Fruit fly (Drosophila melanogaster) whole organism: ENCODE data around the gene CG9175.

Experiments
- CG8478 ChIP-seq: fragments of >200 bp; optimal IDR thresholded peaks from 2 replicates; lab custom pipeline; 2018; ENCODE audit warnings: inconsistent platforms
- Dll ChIP-seq: fragments of >200 bp; optimal IDR thresholded peaks from 2 replicates; lab custom pipeline; 2017
- EcR ChIP-seq, 2 experiments: fragments of >200 bp; optimal IDR thresholded peaks; 2 replicates each; lab custom pipeline; 2017; ENCODE audit warnings: missing biosample characterization in 2 of 2, missing genetic modification characterization in 2 of 2, missing genetic modification reagents in 2 of 2
- pan ChIP-seq: fragments of >200 bp; optimal IDR thresholded peaks from 2 replicates; lab custom pipeline; 2017
- psq ChIP-seq: fragments of >200 bp; optimal IDR thresholded peaks from 2 replicates; lab custom pipeline; 2017
- usp ChIP-seq: fragments of >200 bp; optimal IDR thresholded peaks from 2 replicates; lab custom pipeline; 2017; ENCODE audit warnings: missing biosample characterization, missing genetic modification characterization, mixed read lengths

CG9175 gene

DNA sequence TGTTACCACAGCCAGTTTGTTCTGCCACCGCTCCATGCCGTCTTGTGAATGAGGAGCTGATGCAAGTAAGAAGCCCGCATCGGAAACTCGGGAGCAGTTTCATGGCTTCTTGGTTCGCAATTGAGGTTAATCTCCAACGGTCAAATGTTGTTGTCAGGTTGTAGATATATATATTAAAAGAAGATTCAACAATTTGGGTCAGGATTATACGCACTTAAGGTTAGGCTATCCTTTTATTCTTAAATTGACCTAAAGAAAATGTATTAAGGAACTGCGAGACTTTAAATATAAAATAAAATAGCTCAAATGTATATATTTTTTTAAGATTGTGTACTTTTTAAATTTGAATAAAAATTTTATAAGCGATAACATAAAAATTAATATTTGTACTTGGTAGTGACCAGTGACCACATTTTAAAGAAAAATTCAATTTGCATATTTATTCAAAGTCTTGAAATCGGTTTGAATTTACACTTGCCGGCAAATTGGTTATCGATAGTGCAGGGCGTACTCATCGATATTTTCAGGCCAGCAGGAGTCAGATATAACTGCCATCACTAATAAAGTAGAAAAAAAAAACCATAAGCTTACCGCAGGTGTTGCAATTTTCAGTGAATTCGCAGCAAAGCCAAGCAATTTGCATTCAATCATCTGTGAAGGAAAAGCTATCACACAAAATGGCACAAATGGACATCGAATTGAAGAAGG, 30.1 kb downstream of the CG9175 start, which contains the start of the genes CG9150 and Pfdn1:
Gene CG9150 (minus strand): TSS at position 51 of the 708 bp plus-strand sequence.
Gene Pfdn1 (plus strand): TSS at position 536 of the 708 bp plus-strand sequence.
- TF ChIP-seq Dll (lab: Kevin White, UChicago): no peak
- TF ChIP-seq usp (GFP tag; lab: Kevin White, UChicago): no peak
- no peak for TF ChIP-seq EcR (GFP tag; optimal IDR thresholded peaks at IDR 0.05; lab: Kevin White, UChicago)
- no peak for TF ChIP-seq pan
- no peak for TF ChIP-seq psq (lab: Kevin White, UChicago)
- TF ChIP-seq CG8478: no peak

DNA sequence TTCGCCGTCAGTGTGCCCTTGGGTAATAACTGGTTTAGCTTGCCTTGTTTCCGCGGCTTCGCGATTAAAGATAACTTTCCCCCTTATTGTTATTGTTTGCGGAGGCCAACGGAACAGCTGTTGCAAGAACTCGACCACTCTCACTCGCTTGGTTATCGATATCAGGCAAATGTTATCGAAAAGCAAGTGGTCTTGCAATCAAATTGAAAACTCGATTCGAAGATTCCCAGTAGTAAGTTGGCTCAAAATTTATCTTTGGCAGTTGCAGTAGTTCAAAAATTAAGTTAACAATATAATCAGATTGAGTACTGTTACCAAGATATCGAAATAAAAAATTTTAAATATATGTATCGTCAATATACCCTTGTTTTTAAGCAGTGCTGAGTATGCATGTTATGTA, 32.9 kb downstream of the CG9175 start, which contains the start of the genes Fbw5 and CG9147:
Gene Fbw5 (minus strand): TSS at position 131 of the 400 bp plus-strand sequence.
Gene CG9147 (plus strand): TSS at position 175 of the 400 bp plus-strand sequence.
- TF ChIP-seq CG8478 (no peak), pan (peak; percentile 97)

DNA sequence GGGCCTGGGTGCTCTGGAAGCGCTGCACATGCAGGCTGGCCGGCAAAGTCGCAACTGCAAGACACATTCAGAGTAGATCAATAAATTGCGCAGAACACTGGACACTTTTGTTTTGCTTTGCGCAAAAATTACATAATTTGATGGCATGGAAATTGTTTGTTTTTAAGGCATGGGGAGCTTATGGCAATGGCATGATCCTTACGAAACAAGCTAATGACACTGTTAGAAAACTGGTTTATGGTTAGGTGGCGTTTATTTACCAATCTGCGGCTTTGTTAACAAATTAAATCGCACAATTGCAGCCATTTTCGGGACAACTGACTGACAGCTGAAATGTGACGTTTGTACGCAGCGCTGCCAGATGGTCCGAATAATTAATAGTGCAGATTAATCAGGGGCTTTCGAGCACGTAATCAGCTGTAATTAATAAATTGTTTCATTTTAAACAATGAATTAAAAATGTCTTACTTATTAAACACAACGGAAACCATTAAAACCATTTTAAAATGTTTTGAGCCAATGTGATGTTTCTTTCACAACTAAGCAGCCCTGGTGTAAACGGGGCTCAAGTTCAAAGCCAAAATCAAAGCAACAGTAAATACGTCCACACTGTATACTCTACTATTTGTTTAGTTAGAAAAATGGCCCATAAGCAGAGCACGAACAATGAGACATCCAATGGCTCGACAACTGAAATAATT, 36.2 kb downstream of the CG9175 start, which contains the start of the genes ND-51 and CG13994:
Gene ND-51 (minus strand): TSS at position 376 of the 701 bp plus-strand sequence.
Gene CG13994 (plus strand): TSS at position 608 of the 701 bp plus-strand sequence.
- TF ChIP-seq psq (lab: Kevin White, UChicago) (no peak), CG8478 (no peak), pan (no peak), Dll (lab: Kevin White, UChicago) (no peak), EcR (GFP tag; optimal IDR thresholded peaks at IDR 0.05; lab: Kevin White, UChicago) (no peak), usp (GFP tag; lab: Kevin White, UChicago) (no peak)

DNA sequence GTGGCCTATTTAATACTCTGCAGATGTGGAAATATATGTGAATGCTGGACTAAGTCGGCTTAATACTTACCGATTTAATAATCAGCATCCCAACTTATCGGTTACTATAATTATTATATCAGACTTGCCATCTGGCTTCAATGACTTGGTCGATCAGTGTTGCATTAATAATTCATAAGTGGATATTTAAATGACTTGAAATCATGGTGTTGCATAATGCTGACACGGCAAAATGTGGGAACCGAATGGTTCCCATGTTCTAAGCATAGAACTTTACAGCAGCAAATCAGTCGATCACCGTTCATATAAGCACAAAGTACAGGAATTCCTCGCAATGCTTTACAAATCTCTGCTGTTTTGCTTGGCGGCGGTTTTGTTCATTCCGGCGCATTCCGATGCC, 38.6 kb downstream of the CG9175 start, which contains the start of gene CG34180:
Gene CG34180 (plus strand): TSS at position 301 of the 400 bp plus-strand sequence.
- no peak for TF ChIP-seq psq (lab: Kevin White, UChicago)
- TF ChIP-seq pan: no peak
- TF ChIP-seq CG8478: no peak
- TF ChIP-seq Dll (lab: Kevin White, UChicago): no peak
- no peak for TF ChIP-seq EcR (GFP tag; optimal IDR thresholded peaks at IDR 0.05; lab: Kevin White, UChicago)
- TF ChIP-seq usp (GFP tag; lab: Kevin White, UChicago): no peak

DNA sequence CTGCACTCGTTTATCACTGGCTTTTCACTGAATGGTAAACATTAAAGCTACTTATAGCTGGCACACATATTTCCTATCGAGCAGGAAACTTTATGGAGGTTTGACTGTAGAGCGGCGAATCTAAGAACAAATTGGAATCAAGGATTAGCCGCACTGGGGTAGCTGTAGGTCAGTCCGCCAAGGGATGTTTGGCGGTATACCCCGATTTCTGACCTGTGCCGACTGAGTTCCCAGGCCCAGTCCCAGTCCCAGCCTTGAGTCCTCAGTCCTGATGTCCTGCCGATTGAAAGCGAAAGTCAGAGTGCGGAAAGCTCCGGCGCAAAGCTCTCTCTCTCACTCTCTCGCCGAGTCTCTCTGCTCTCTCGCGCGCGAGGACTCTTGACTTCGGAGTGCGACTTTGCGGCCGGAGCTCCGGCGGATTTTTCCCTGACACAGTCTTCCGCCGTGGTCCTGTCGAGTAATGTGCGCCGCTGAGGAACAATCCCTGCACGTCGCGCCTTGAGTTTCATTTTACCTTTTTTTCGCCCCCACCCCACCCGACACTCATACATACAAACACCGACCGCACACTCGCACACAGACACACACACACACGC, 44.8 kb downstream of the CG9175 start, which contains the start of gene CG13995:
Gene CG13995 (plus strand): TSS at position 429 of the 596 bp plus-strand sequence.
- TF ChIP-seq EcR (GFP tag; optimal IDR thresholded peaks at IDR 0.05; lab: Kevin White, UChicago) (no peak), psq (lab: Kevin White, UChicago) (no peak), usp (GFP tag; lab: Kevin White, UChicago) (no peak), Dll (lab: Kevin White, UChicago) (no peak), pan (no peak), CG8478 (no peak)

DNA sequence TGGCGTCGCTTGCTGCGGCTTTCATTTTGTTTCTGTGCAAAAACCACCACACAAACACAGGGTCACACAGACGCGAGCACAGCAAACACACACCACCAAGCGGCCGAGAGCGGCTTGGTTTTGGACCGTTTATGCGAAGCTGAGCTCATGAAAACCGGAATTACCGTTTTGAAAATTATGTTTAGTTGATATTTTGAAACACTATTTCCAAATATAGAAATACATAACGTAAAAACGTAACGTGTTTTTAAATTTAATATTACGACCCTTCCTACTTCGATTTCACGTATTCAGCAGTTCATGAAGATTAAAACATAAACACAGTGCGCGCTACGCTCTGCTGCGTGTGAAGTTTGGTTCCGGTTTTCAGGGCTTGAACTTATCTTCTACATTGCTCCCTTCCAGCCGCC, 47.5 kb downstream of the CG9175 start:
- no peak for TF ChIP-seq psq (lab: Kevin White, UChicago)
- TF ChIP-seq pan: no peak

DNA sequence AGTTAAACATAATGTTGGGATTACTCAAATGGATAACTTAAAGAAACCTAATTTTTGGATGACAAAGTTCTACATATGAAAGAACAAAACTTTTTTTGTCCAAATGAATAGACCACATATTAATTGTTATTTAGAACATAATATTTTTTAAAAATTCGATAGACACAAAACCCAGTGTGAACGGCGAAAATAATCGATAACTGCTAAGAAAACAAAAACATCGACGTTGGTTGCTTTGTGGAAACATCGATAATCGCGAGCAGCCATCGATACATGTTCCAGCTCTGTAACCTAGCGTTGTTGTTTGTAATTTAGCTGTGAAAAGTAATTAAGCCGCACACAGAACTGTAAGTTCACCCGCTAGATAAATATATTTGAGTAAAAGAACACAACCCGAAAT, 48.2 kb downstream of the CG9175 start, which contains the start of gene CG9135:
Gene CG9135 (plus strand): TSS at position 226 of the 400 bp plus-strand sequence.
- TF ChIP-seq usp (GFP tag; lab: Kevin White, UChicago) (no peak), pan (no peak), Dll (lab: Kevin White, UChicago) (no peak), EcR (GFP tag; optimal IDR thresholded peaks at IDR 0.05; lab: Kevin White, UChicago) (no peak), CG8478 (no peak), psq (lab: Kevin White, UChicago) (no peak)

DNA sequence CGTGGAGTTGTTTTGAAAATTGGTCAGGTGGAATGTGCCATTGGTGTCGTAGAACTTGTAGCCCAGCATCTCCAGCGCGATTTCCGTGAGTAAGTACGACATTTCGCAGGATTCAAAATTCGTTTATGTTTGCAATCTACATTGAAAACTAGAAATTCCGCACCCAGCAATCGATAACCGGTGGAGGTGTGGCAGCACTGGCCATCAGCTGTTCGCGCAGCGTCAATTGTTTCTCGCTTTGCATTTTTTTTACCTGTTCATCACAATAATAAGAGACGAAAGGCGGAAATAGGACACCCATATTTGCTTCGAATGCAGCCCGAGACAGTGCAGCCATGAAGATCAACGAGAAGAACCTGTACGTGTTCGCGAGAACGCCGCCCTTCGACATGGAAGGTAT, 50.2 kb downstream of the CG9175 start, which contains the start of the genes CG34179 and slmo:
Gene CG34179 (minus strand): TSS at position 165 of the 400 bp plus-strand sequence.
Gene slmo (minus strand): TSS at position 165 of the 400 bp plus-strand sequence.
- TF ChIP-seq psq (lab: Kevin White, UChicago) (no peak), usp (GFP tag; lab: Kevin White, UChicago) (no peak), CG8478 (no peak), EcR (GFP tag; optimal IDR thresholded peaks at IDR 0.05; lab: Kevin White, UChicago) (no peak), pan (no peak), Dll (lab: Kevin White, UChicago) (no peak)

DNA sequence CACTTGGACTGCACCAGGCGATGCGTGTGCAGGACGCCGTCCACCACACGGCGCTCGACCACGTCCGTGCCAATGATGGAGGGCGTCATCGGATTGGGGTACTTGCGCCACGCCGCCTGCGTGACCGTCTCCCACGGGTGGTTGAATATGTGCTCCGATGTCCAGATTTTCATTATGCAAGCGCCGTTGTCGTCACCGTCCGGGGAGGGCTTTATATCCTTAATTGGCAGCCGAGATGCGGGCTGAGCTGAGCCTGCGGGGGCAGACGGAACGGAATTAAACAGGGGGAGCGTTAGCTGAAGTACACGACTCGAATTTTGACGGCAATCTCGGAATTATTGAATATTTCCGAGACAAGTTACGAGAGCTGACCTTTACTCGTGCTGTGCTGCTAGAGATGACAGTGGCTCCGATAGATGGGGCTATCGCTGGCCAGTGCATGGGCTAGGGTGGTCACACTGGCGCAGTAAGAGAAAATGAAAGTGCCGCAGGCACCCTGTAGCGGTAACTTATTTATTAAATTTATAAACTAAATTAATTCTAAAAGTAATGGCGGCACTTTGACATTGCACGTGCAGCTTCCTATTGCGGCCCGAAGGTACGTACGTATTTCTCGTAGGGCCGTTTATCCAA, 51.1 kb downstream of the CG9175 start, which contains the start of gene IPIP:
Gene IPIP (plus strand): TSS at position 475 of the 633 bp plus-strand sequence.
- TF ChIP-seq pan: no peak
- TF ChIP-seq usp (GFP tag; lab: Kevin White, UChicago): no peak
- TF ChIP-seq EcR (GFP tag; optimal IDR thresholded peaks at IDR 0.05; lab: Kevin White, UChicago): no peak
- no peak for TF ChIP-seq psq (lab: Kevin White, UChicago)
- no peak for TF ChIP-seq CG8478
- no peak for TF ChIP-seq Dll (lab: Kevin White, UChicago)

DNA sequence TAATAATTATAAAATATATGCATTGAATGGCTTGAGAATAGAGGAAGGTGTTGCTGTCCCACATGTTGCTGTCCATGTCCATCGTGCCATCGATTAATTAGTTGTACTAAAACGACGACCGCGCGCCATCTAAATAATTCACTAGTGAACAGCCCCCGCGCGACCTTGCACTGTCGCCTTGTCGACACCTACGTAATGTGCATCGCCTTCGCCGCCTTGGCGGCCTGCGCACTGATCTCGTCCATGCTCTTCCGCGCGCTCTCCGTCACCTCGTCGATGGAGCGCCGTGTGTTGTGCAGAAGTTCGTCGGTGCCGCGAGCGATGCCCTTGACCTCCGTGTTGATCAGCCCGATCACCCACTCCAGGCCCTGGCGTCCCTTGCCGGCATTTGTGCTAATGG, 51.9 kb downstream of the CG9175 start:
- TF ChIP-seq usp (GFP tag; lab: Kevin White, UChicago) (no peak), CG8478 (no peak), psq (lab: Kevin White, UChicago) (no peak), EcR (GFP tag; optimal IDR thresholded peaks at IDR 0.05; lab: Kevin White, UChicago) (no peak), Dll (lab: Kevin White, UChicago) (no peak), pan (no peak)
